Worm (Caenorhabditis elegans): Measurements from ENCODE around the gene K08E7.6.

DNA sequence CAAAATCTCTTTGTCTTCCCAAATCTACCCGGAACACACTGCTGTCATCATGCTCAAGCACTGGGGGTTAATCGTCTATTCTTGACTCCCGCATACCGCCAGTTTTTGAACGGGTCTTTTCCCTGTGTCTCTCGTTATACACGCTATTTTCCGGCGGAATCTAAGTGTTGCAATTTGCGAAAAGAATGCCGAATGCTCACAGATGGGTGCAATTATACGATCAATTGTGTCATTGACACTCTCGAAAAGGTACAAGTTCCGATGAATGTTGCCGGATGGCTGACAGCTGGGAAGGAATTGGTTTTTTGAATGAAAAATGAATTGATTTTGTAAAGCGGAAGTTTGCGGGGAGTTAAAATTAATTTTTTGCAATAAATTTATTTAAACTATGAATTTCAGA, 29.0 kb downstream of the K08E7.6 start:
- TF ChIP-seq nhr-237 (tag; optimal IDR thresholded peaks at IDR 0.05), result no peak
- no peak for TF ChIP-seq mls-2 (tag; optimal IDR thresholded peaks at IDR 0.05)
- no peak for TF ChIP-seq unc-62 (GFP tag; optimal IDR thresholded peaks at IDR 0.05)
- no peak for TF ChIP-seq elt-1 (tag; optimal IDR thresholded peaks at IDR 0.05; ENCODE audit: borderline replicate concordance, insufficient read depth)
- TF ChIP-seq ces-1 (GFP tag; optimal IDR thresholded peaks at IDR 0.05), result no peak
- no peak for TF ChIP-seq nhr-28 (tag; optimal IDR thresholded peaks at IDR 0.05)
- TF ChIP-seq snpc-4 (tag; optimal IDR thresholded peaks at IDR 0.05), result no peak
- TF ChIP-seq sem-2 (GFP tag; optimal IDR thresholded peaks at IDR 0.05), result no peak
- no peak for TF ChIP-seq lin-13 (tag; optimal IDR thresholded peaks at IDR 0.05)
- no peak for TF ChIP-seq ceh-43 (GFP tag; optimal IDR thresholded peaks at IDR 0.05)

Measured in whole organism, mixed stage, embryonic.